Fruit fly (Drosophila melanogaster): ENCODE results near the gene mRpL21.

mRpL21 gene

dm6 chr3L:19251643-19252042 is 3.2 kb downstream of the mRpL21 start (continued):
- TF ChIP-seq dysf (GFP tag; IDR thresholded peaks at IDR 0.05), result 0 out of 3 replicates have a peak, but pooled peaks have one; percentile 29
- TF ChIP-seq zf30C (GFP tag; optimal IDR thresholded peaks at IDR 0.05), result peak; percentile 31
- TF ChIP-seq CoRest (tag; optimal IDR thresholded peaks at IDR 0.05), result peak; percentile 51
- no peak for TF ChIP-seq CG3726 (GFP tag; IDR thresholded peaks at IDR 0.05)
- no peak for TF ChIP-seq jigr1 (GFP tag; IDR thresholded peaks at IDR 0.05)
- no peak for TF ChIP-seq CG11723 (GFP tag; optimal IDR thresholded peaks at IDR 0.05)
- TF ChIP-seq gcm (GFP tag; optimal IDR thresholded peaks at IDR 0.05), result no peak
- no peak for TF ChIP-seq CG1233 (GFP tag; optimal IDR thresholded peaks at IDR 0.05)
- TF ChIP-seq gce (GFP tag; IDR thresholded peaks at IDR 0.05), result no peak
- no peak for TF ChIP-seq vnd (GFP tag; IDR thresholded peaks at IDR 0.05; ENCODE audit: partially characterized antibody)
- no peak for TF ChIP-seq CG33557 (GFP tag; optimal IDR thresholded peaks at IDR 0.05)
- no peak for TF ChIP-seq CG8089 (GFP tag; optimal IDR thresholded peaks at IDR 0.05)
- no peak for TF ChIP-seq Abd-B (GFP tag; optimal IDR thresholded peaks at IDR 0.05)
- TF ChIP-seq GATAe (GFP tag; conservative IDR thresholded peaks at IDR 0.05), result no peak
- peak; percentile 58 for TF ChIP-seq CG18599 (GFP tag; optimal IDR thresholded peaks at IDR 0.05)
- no peak for TF ChIP-seq psq (GFP tag; optimal IDR thresholded peaks at IDR 0.05)
- no peak for TF ChIP-seq inv (GFP tag; IDR thresholded peaks at IDR 0.05; ENCODE audit: partially characterized antibody)
- TF ChIP-seq CG8478 (optimal IDR thresholded peaks at IDR 0.05), result no peak
- TF ChIP-seq CG6791 (GFP tag; IDR thresholded peaks at IDR 0.05; ENCODE audit: partially characterized antibody), result no peak
- TF ChIP-seq caup (GFP tag; optimal IDR thresholded peaks at IDR 0.05; ENCODE audit: severe bottlenecking), result no peak
- no peak for TF ChIP-seq sens-2 (GFP tag; IDR thresholded peaks at IDR 0.05)
- no peak for TF ChIP-seq yki (optimal IDR thresholded peaks at IDR 0.05)
- TF ChIP-seq btn (GFP tag; optimal IDR thresholded peaks at IDR 0.05), result no peak
- no peak for TF ChIP-seq CG11456 (GFP tag; IDR thresholded peaks at IDR 0.05)
- no peak for TF ChIP-seq CG12236 (GFP tag; optimal IDR thresholded peaks at IDR 0.05)
- TF ChIP-seq CG2116 (GFP tag; optimal IDR thresholded peaks at IDR 0.05), result no peak
- peak; percentile 46 for TF ChIP-seq Oli (tag; optimal IDR thresholded peaks at IDR 0.05)
- TF ChIP-seq B-H1 (GFP tag; IDR thresholded peaks at IDR 0.05), result no peak
- TF ChIP-seq CG34224 (GFP tag; IDR thresholded peaks at IDR 0.05; ENCODE audit: partially characterized antibody), result no peak
- TF ChIP-seq CG4707 (GFP tag; optimal IDR thresholded peaks at IDR 0.05), result no peak
- no peak for TF ChIP-seq E2f2 (GFP tag; IDR thresholded peaks at IDR 0.05)
- TF ChIP-seq CG12391 (tag; optimal IDR thresholded peaks at IDR 0.05), result peak; percentile 42
- TF ChIP-seq Mes4 (GFP tag; optimal IDR thresholded peaks at IDR 0.05), result no peak
- TF ChIP-seq CG9437 (GFP tag; optimal IDR thresholded peaks at IDR 0.05), result peak; percentile 16
- peak in 1 of 2 experiments; percentile 56 for TF ChIP-seq Hr51 (GFP tag; optimal IDR thresholded peaks at IDR 0.05)
- TF ChIP-seq Hr3 (GFP tag; optimal IDR thresholded peaks at IDR 0.05), result no peak
- peak; percentile 46 for TF ChIP-seq Blimp-1 (GFP tag; optimal IDR thresholded peaks at IDR 0.05)
- 0 out of 2 replicates have a peak, but pooled peaks have one; percentile 13 for TF ChIP-seq vvl (GFP tag; IDR thresholded peaks at IDR 0.05)
- TF ChIP-seq CG10979 (tag; optimal IDR thresholded peaks at IDR 0.05), result peak; percentile 53
- TF ChIP-seq zfh2 (GFP tag; optimal IDR thresholded peaks at IDR 0.05), result no peak
- TF ChIP-seq CG11504 (tag; optimal IDR thresholded peaks at IDR 0.05), result peak; percentile 71
- no peak for TF ChIP-seq CG1647 (GFP tag; optimal IDR thresholded peaks at IDR 0.05)
- peak; percentile 36 for TF ChIP-seq PHDP (tag; optimal IDR thresholded peaks at IDR 0.05)
- no peak for TF ChIP-seq Optix (GFP tag; IDR thresholded peaks at IDR 0.05)
- peak; percentile 41 for TF ChIP-seq fd96Cb (tag; optimal IDR thresholded peaks at IDR 0.05)
- TF ChIP-seq E2f1 (GFP tag; IDR thresholded peaks at IDR 0.05), result no peak
- TF ChIP-seq CG6683 (GFP tag; optimal IDR thresholded peaks at IDR 0.05), result no peak
- no peak for TF ChIP-seq Asciz (GFP tag; optimal IDR thresholded peaks at IDR 0.05)
- no peak for TF ChIP-seq jumu (GFP tag; optimal IDR thresholded peaks at IDR 0.05)
- no peak for TF ChIP-seq fru (optimal IDR thresholded peaks at IDR 0.05)
- TF ChIP-seq trh (GFP tag; optimal IDR thresholded peaks at IDR 0.05), result no peak
